Worm (Caenorhabditis elegans) whole organism, L2 larva: ENCODE measurements around the gene che-10.

Experiments used
- F13H6.1 ChIP-seq: sonication (generic microtip); optimal IDR thresholded peaks from 2 replicates; lab custom pipeline; 2016; ENCODE audit warnings: missing genetic modification characterization, missing compliant biosample characterization
- lin-39 ChIP-seq: fragments of 150-350 bp; optimal IDR thresholded peaks from 2 replicates; lab custom pipeline; 2014; ENCODE audit warnings: missing biosample characterization, missing genetic modification reagents, missing genetic modification characterization
- nhr-11 ChIP-seq: fragments of 150-350 bp; optimal IDR thresholded peaks from 2 replicates; lab custom pipeline; 2014; ENCODE audit warnings: missing biosample characterization, missing genetic modification characterization

DNA sequence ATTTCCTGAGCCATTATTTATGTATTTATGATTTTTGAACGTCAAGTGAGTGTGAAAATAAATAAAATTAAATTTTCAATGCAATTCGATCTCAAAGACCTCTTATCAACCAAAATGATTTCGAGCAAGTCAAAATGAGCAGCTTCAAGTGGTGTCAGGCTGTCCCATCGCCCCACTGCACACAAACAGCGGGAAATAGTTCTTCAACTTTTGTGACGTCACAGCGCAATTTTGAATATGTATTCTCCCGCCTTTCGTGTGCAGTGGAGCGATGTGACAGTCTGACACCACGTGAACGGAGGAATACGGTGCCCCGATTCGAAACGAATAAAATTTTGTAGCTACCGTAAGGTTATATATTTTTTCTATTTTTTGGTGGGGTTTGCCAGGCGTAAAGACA, 35.5 kb upstream of the che-10 start:
- TF ChIP-seq nhr-11 (tag; lab: Kevin White, UChicago) (no peak), lin-39 (tag; lab: Kevin White, UChicago) (no peak), F13H6.1 (no peak)
